Fruit fly (Drosophila melanogaster) whole organism, embryonic: ENCODE measurements around the gene Mipp2.

Experiments
- Abd-B ChIP-seq: fragments of 200-800 bp; sonication (Bioruptor generic); optimal IDR thresholded peaks from 2 replicates; lab custom pipeline; 2018; ENCODE audit warnings: missing biosample characterization, mild to moderate bottlenecking, missing genetic modification characterization, moderate library complexity
- CG14050 ChIP-seq: fragments of 200-800 bp; sonication (Bioruptor generic); IDR thresholded peaks from 3 replicates; pipeline ENCODE4 v1.3.6; 2022; ENCODE audit warnings: missing biosample characterization, missing genetic modification characterization
- CG14965 ChIP-seq: fragments of 200-800 bp; sonication (Bioruptor generic); optimal IDR thresholded peaks from 2 replicates; lab custom pipeline; 2016; ENCODE audit warnings: missing biosample characterization, missing genetic modification characterization, borderline replicate concordance
- CG15514 ChIP-seq: fragments of 200-800 bp; sonication (Bioruptor generic); optimal IDR thresholded peaks from 3 replicates; lab custom pipeline; 2017; ENCODE audit warnings: missing biosample characterization, missing genetic modification characterization, mild to moderate bottlenecking, moderate library complexity, missing genetic modification reagents
- CG15601 ChIP-seq: fragments of 200-800 bp; sonication (Bioruptor generic); optimal IDR thresholded peaks from 3 replicates; lab custom pipeline; 2019; ENCODE audit warnings: missing biosample characterization, mild to moderate bottlenecking, missing genetic modification characterization, moderate library complexity
- CG17829 ChIP-seq: fragments of 200-800 bp; optimal IDR thresholded peaks from 2 replicates; lab custom pipeline; 2019; ENCODE audit warnings: missing biosample characterization, mild to moderate bottlenecking, missing genetic modification characterization, moderate library complexity
- CG2116 ChIP-seq: fragments of 200-800 bp; sonication (Bioruptor generic); optimal IDR thresholded peaks from 3 replicates; lab custom pipeline; 2018; ENCODE audit warnings: missing biosample characterization, mild to moderate bottlenecking, missing genetic modification characterization
- CG2875 ChIP-seq: fragments of 200-800 bp; sonication (Bioruptor generic); optimal IDR thresholded peaks from 2 replicates; lab custom pipeline; 2017; ENCODE audit warnings: missing biosample characterization, mild to moderate bottlenecking, missing genetic modification characterization, missing genetic modification reagents
- CG30431 ChIP-seq: fragments of 200-800 bp; sonication (Bioruptor generic); optimal IDR thresholded peaks from 2 replicates; lab custom pipeline; 2017; ENCODE audit warnings: missing biosample characterization, missing genetic modification characterization
- CG3065 ChIP-seq: fragments of 200-800 bp; sonication (Bioruptor generic); optimal IDR thresholded peaks from 2 replicates; lab custom pipeline; 2016; ENCODE audit warnings: missing biosample characterization, missing genetic modification characterization
- CG34422 ChIP-seq: fragments of 200-800 bp; sonication (Bioruptor generic); IDR thresholded peaks from 3 replicates; pipeline ENCODE4 v1.3.6; 2022; ENCODE audit warnings: missing biosample characterization, missing genetic modification characterization
- CG6813 ChIP-seq: fragments of 200-800 bp; sonication (Bioruptor generic); optimal IDR thresholded peaks from 2 replicates; lab custom pipeline; 2017; ENCODE audit warnings: missing biosample characterization, missing genetic modification characterization, mild to moderate bottlenecking, moderate library complexity, missing genetic modification reagents
- Ets65A ChIP-seq: fragments of 200-800 bp; sonication (Bioruptor generic); peaks from one replicate; lab custom pipeline; 2016; ENCODE audit warnings: missing biosample characterization, missing genetic modification characterization
- Ets97D ChIP-seq: fragments of 200-800 bp; sonication (Bioruptor generic); optimal IDR thresholded peaks from 3 replicates; lab custom pipeline; 2016; ENCODE audit warnings: missing biosample characterization, missing genetic modification characterization
- Fer2 ChIP-seq: fragments of 200-800 bp; sonication (Bioruptor generic); optimal IDR thresholded peaks from 2 replicates; lab custom pipeline; 2018; ENCODE audit warnings: missing biosample characterization, mild to moderate bottlenecking, missing genetic modification characterization, moderate library complexity
- GATAe ChIP-seq: fragments of 200-800 bp; sonication (Bioruptor generic); conservative IDR thresholded peaks from 2 replicates; pipeline ENCODE4 v1.3.6; 2022; ENCODE audit warnings: missing biosample characterization, missing genetic modification characterization
- Gsc ChIP-seq: fragments of 200-800 bp; sonication (Bioruptor generic); IDR thresholded peaks from 2 replicates; pipeline ENCODE4 v1.3.6; 2022; ENCODE audit warnings: missing biosample characterization, missing genetic modification characterization
- Jarid2 ChIP-seq: fragments of 200-800 bp; sonication (Bioruptor generic); optimal IDR thresholded peaks from 3 replicates; lab custom pipeline; 2017; ENCODE audit warnings: mild to moderate bottlenecking, missing biosample characterization, missing genetic modification reagents, missing genetic modification characterization
- MBD-R2 ChIP-seq: fragments of 200-800 bp; sonication (Bioruptor generic); IDR thresholded peaks from 2 replicates; pipeline ENCODE4 v1.3.6; 2022; ENCODE audit warnings: missing biosample characterization, missing genetic modification characterization
- Max ChIP-seq: fragments of 200-800 bp; sonication (Bioruptor generic); optimal IDR thresholded peaks from 2 replicates; lab custom pipeline; 2016; ENCODE audit warnings: missing biosample characterization, mild to moderate bottlenecking, missing genetic modification characterization
- Mes4 ChIP-seq: fragments of 200-800 bp; sonication (Bioruptor generic); optimal IDR thresholded peaks from 2 replicates; lab custom pipeline; 2016; ENCODE audit warnings: missing biosample characterization, missing genetic modification characterization
- Opbp ChIP-seq: fragments of 200-800 bp; sonication (Bioruptor generic); IDR thresholded peaks from 3 replicates; pipeline ENCODE4 v1.3.6; 2022; ENCODE audit warnings: missing biosample characterization, missing genetic modification characterization; ENCODE audit not compliant: partially characterized antibody
- PHDP ChIP-seq: fragments of 200-800 bp; sonication (Bioruptor generic); optimal IDR thresholded peaks from 3 replicates; lab custom pipeline; 2018; ENCODE audit warnings: missing biosample characterization, mild to moderate bottlenecking, missing genetic modification characterization, moderate library complexity
- chif ChIP-seq, 2 experiments: fragments of 200-800 bp; sonication (Bioruptor generic); optimal IDR thresholded peaks; 3 replicates each; lab custom pipeline; 2016; ENCODE audit warnings: missing biosample characterization in 2 of 2, missing genetic modification characterization in 2 of 2
- danr ChIP-seq: fragments of 200-800 bp; sonication (Bioruptor generic); IDR thresholded peaks from 2 replicates; pipeline ENCODE4 v1.3.6; 2022; ENCODE audit warnings: missing biosample characterization, missing genetic modification characterization
- exex ChIP-seq: fragments of 200-800 bp; sonication (Bioruptor generic); optimal IDR thresholded peaks from 4 replicates; lab custom pipeline; 2018; ENCODE audit warnings: missing biosample characterization, mild to moderate bottlenecking, missing genetic modification characterization, moderate library complexity
- gem ChIP-seq: fragments of 200-800 bp; sonication (Bioruptor generic); optimal IDR thresholded peaks from 2 replicates; lab custom pipeline; 2019; ENCODE audit warnings: missing biosample characterization, mild to moderate bottlenecking, missing genetic modification characterization, moderate library complexity
- grn ChIP-seq: fragments of 200-800 bp; sonication (Bioruptor generic); optimal IDR thresholded peaks from 3 replicates; lab custom pipeline; 2017; ENCODE audit warnings: missing biosample characterization, missing genetic modification characterization
- gt ChIP-seq: fragments of 200-800 bp; sonication (Bioruptor generic); IDR thresholded peaks from 2 replicates; pipeline ENCODE4 v1.3.6; 2022; ENCODE audit warnings: missing biosample characterization, missing genetic modification characterization
- lola ChIP-seq, 3 experiments: fragments of >200 bp in 2 of 3; fragments of 200-800 bp in 1 of 3; sonication (Bioruptor generic) in 1 of 3; optimal IDR thresholded peaks; 2 replicates each; lab custom pipeline; 2017 to 2019; ENCODE audit warnings: missing biosample characterization in 3 of 3, missing genetic modification characterization in 3 of 3, mild to moderate bottlenecking in 1 of 3, moderate library complexity in 1 of 3
- luna ChIP-seq: fragments of 200-800 bp; sonication (Bioruptor generic); optimal IDR thresholded peaks from 2 replicates; lab custom pipeline; 2016; ENCODE audit warnings: missing biosample characterization, missing genetic modification characterization
- nerfin-1 ChIP-seq: fragments of 200-800 bp; sonication (Bioruptor generic); optimal IDR thresholded peaks from 3 replicates; lab custom pipeline; 2019; ENCODE audit warnings: missing biosample characterization, mild to moderate bottlenecking, missing genetic modification characterization, moderate library complexity
- pfk ChIP-seq: fragments of 200-800 bp; sonication (Bioruptor generic); optimal IDR thresholded peaks from 2 replicates; lab custom pipeline; 2018; ENCODE audit warnings: missing biosample characterization, mild to moderate bottlenecking, missing genetic modification characterization, moderate library complexity
- pho ChIP-seq: fragments of 200-800 bp; sonication (Bioruptor generic); optimal IDR thresholded peaks from 2 replicates; lab custom pipeline; 2016; ENCODE audit warnings: missing biosample characterization, missing genetic modification characterization
- ranshi ChIP-seq: fragments of 200-800 bp; sonication (Bioruptor generic); IDR thresholded peaks from 2 replicates; pipeline ENCODE4 v1.3.6; 2022; ENCODE audit warnings: missing biosample characterization, missing genetic modification characterization
- repo ChIP-seq: fragments of 200-800 bp; sonication (Bioruptor generic); optimal IDR thresholded peaks from 2 replicates; lab custom pipeline; 2016; ENCODE audit warnings: missing biosample characterization, missing genetic modification characterization
- schlank ChIP-seq: fragments of 200-800 bp; sonication (Bioruptor generic); optimal IDR thresholded peaks from 2 replicates; lab custom pipeline; 2018; ENCODE audit warnings: missing biosample characterization, mild to moderate bottlenecking, missing genetic modification characterization
- scrt ChIP-seq: fragments of 200-800 bp; sonication (Bioruptor generic); optimal IDR thresholded peaks from 2 replicates; lab custom pipeline; 2018; ENCODE audit warnings: missing biosample characterization, mild to moderate bottlenecking, missing genetic modification characterization, moderate library complexity
- seq ChIP-seq: fragments of 200-800 bp; sonication (Bioruptor generic); IDR thresholded peaks from 2 replicates; pipeline ENCODE4 v1.3.6; 2022; ENCODE audit warnings: missing biosample characterization, missing genetic modification characterization
- sna ChIP-seq: fragments of 200-800 bp; sonication (Bioruptor generic); IDR thresholded peaks from 2 replicates; pipeline ENCODE4 v1.3.6; 2022; ENCODE audit warnings: missing biosample characterization, missing genetic modification characterization; ENCODE audit not compliant: partially characterized antibody
- trem ChIP-seq: fragments of 200-800 bp; optimal IDR thresholded peaks from 3 replicates; lab custom pipeline; 2019; ENCODE audit warnings: missing biosample characterization, mild to moderate bottlenecking, missing genetic modification characterization, moderate library complexity
- wor ChIP-seq: fragments of 200-800 bp; sonication (Bioruptor generic); IDR thresholded peaks from 2 replicates; pipeline ENCODE4 v1.3.6; 2022; ENCODE audit warnings: missing biosample characterization, missing genetic modification characterization

Gene Mipp2

DNA sequence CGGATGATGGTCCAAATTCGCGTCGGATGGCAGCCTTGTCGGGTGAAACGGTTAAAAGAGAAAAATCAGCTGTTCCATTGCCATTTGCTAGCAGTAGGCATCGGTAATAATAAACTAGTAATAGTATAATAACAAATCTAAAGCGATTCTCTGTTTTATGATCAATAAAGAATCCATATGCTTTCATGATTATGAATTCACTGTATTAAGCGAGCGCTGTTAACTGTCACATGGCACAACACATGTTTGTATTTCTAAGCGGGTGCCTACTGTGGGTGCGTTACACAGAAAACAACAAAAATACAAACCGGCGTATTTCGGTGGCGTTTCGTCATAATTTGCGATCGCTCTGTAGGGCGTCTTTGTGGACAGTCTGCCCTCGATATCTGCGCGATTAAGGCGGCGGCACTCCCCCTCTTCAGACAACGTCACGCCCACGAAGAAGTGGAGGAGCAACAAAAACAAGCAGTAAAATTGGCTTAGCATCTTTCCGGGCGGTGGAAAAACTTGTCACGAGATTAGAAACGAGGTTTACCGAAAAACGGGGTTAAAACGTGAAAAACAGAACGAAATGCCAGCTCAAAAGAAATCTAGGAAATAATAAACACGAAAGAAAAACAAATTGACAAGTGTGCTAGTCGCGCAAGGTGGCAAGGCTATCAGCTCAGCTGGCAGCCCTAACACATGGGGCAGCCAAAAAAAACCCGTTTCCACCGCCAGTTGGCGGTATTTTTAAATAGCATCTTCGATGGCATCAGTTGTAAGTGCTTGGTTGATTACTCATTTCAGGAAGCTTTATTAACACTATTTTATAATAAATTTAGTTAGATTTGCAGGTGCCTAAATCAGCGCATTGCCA is at the start of gene Mipp2, which contains the start of gene Nep1 (continued):
- TF ChIP-seq CG15514 (GFP tag; lab: Kevin White, UChicago) (no peak), CG14965 (no peak), Ets65A (GFP tag; lab: Kevin White, UChicago) (peak; percentile 96), Abd-B (GFP tag; lab: Kevin White, UChicago) (no peak), exex (tag; lab: Kevin White, UChicago) (no peak), grn (no peak), schlank (tag; lab: Kevin White, UChicago) (peak; percentile 3), CG30431 (no peak), gem (tag; lab: Kevin White, UChicago) (peak; percentile 57), danr (GFP tag; lab: Robert Waterston, UW) (peak; percentile 13; the same call in 1 of the 2 replicates), lola (GFP tag; optimal IDR thresholded peaks at IDR 0.05; lab: Kevin White, UChicago) (no peak), CG14050 (GFP tag; lab: Robert Waterston, UW) (peak; percentile 44; the same call in 1 of the 3 replicates), Gsc (GFP tag; lab: Robert Waterston, UW) (no peak), scrt (peak; percentile 44), nerfin-1 (tag; lab: Kevin White, UChicago) (no peak), Mes4 (GFP tag; lab: Kevin White, UChicago) (peak; percentile 9), luna (GFP tag; lab: Kevin White, UChicago) (no peak), sna (GFP tag; lab: Robert Waterston, UW) (no peak), PHDP (tag; lab: Kevin White, UChicago) (peak; percentile 15), CG3065 (GFP tag; lab: Kevin White, UChicago) (peak; percentile 38), MBD-R2 (GFP tag; lab: Robert Waterston, UW) (no peak; the same call in 1 of the 2 replicates), wor (GFP tag; lab: Robert Waterston, UW) (0 out of 2 replicates have a peak, but pooled peaks have one; percentile 10), Ets97D (GFP tag; lab: Kevin White, UChicago) (peak; percentile 3), CG6813 (GFP tag; lab: Kevin White, UChicago) (no peak), GATAe (GFP tag; lab: Robert Waterston, UW) (no peak), CG2116 (peak; percentile 27), seq (peak; percentile 34; the same call in 1 of the 2 replicates), repo (GFP tag; lab: Kevin White, UChicago) (no peak), CG34422 (peak; percentile 46; the same call in 1 of the 3 replicates), pfk (GFP tag; lab: Kevin White, UChicago) (no peak), CG17829 (tag; lab: Kevin White, UChicago) (no peak), CG15601 (tag; lab: Kevin White, UChicago) (no peak), Opbp (GFP tag; lab: Robert Waterston, UW) (no peak), Fer2 (tag; lab: Kevin White, UChicago) (no peak), ranshi (peak; percentile 43; the same call in 1 of the 2 replicates), gt (GFP tag; lab: Robert Waterston, UW) (no peak), Max (no peak), CG2875 (no peak), Jarid2 (GFP tag; lab: Kevin White, UChicago) (no peak), chif (GFP tag; optimal IDR thresholded peaks at IDR 0.05; lab: Kevin White, UChicago) (peak in 1 of 2 experiments; percentile 23), trem (tag; lab: Kevin White, UChicago) (no peak), pho (GFP tag; lab: Kevin White, UChicago) (peak; percentile 19)
